Fruit fly (Drosophila melanogaster) whole organism, embryonic: ENCODE results near the gene CG6659.
A peak's percentile ranks its signal among the peaks of the same experiment; 100 is the strongest.

ENCODE experiments used
- CG10366 ChIP-seq: fragments of 200-800 bp; sonication (Bioruptor generic); IDR thresholded peaks from 2 replicates; pipeline ENCODE4 v1.3.6; 2022; ENCODE audit warnings: missing biosample characterization, missing genetic modification characterization
- CG12659 ChIP-seq: fragments of 200-800 bp; sonication (Bioruptor generic); optimal IDR thresholded peaks from 3 replicates; lab custom pipeline; 2017; ENCODE audit warnings: mild to moderate bottlenecking, missing biosample characterization, missing genetic modification reagents, missing genetic modification characterization
- CG13624 ChIP-seq: fragments of 200-800 bp; sonication (Bioruptor generic); optimal IDR thresholded peaks from 2 replicates; lab custom pipeline; 2016; ENCODE audit warnings: missing biosample characterization, missing genetic modification characterization
- CG15073 ChIP-seq: fragments of 200-800 bp; sonication (Bioruptor generic); optimal IDR thresholded peaks from 2 replicates; lab custom pipeline; 2016; ENCODE audit warnings: missing biosample characterization, missing genetic modification characterization
- CG15601 ChIP-seq: fragments of 200-800 bp; sonication (Bioruptor generic); optimal IDR thresholded peaks from 3 replicates; lab custom pipeline; 2019; ENCODE audit warnings: missing biosample characterization, mild to moderate bottlenecking, missing genetic modification characterization, moderate library complexity
- CG15696 ChIP-seq: fragments of 200-800 bp; sonication (Bioruptor generic); optimal IDR thresholded peaks from 2 replicates; lab custom pipeline; 2019; ENCODE audit warnings: missing biosample characterization, mild to moderate bottlenecking, missing genetic modification characterization, moderate library complexity
- CG18599 ChIP-seq: fragments of 200-800 bp; sonication (Bioruptor generic); optimal IDR thresholded peaks from 3 replicates; lab custom pipeline; 2017; ENCODE audit warnings: missing biosample characterization, missing genetic modification characterization, mild to moderate bottlenecking, moderate library complexity, missing genetic modification reagents
- CG2116 ChIP-seq: fragments of 200-800 bp; sonication (Bioruptor generic); optimal IDR thresholded peaks from 3 replicates; lab custom pipeline; 2018; ENCODE audit warnings: missing biosample characterization, mild to moderate bottlenecking, missing genetic modification characterization
- CG32767 ChIP-seq: fragments of 200-800 bp; sonication (Bioruptor generic); IDR thresholded peaks from 2 replicates; pipeline ENCODE4 v1.3.6; 2022; ENCODE audit warnings: missing biosample characterization, missing genetic modification characterization
- CG42726 ChIP-seq: fragments of 200-800 bp; sonication (Bioruptor generic); IDR thresholded peaks from 2 replicates; pipeline ENCODE4 v1.3.6; 2022; ENCODE audit warnings: missing biosample characterization, missing genetic modification characterization; ENCODE audit not compliant: partially characterized antibody
- CG4360 ChIP-seq: fragments of 200-800 bp; sonication (Bioruptor generic); IDR thresholded peaks from 2 replicates; pipeline ENCODE4 v1.3.6; 2022; ENCODE audit warnings: missing biosample characterization, missing genetic modification characterization
- CG43689 ChIP-seq: fragments of 200-800 bp; sonication (Bioruptor generic); IDR thresholded peaks from 2 replicates; pipeline ENCODE4 v1.3.6; 2022; ENCODE audit warnings: missing biosample characterization, missing genetic modification characterization
- CG4424 ChIP-seq: fragments of 200-800 bp; sonication (Bioruptor generic); optimal IDR thresholded peaks from 3 replicates; lab custom pipeline; 2016; ENCODE audit warnings: missing biosample characterization, missing genetic modification characterization
- CG4617 ChIP-seq: fragments of 200-800 bp; sonication (Bioruptor generic); optimal IDR thresholded peaks from 3 replicates; lab custom pipeline; 2016; ENCODE audit warnings: missing biosample characterization, missing genetic modification characterization, borderline replicate concordance
- CG5245 ChIP-seq: fragments of 200-800 bp; sonication (Bioruptor generic); optimal IDR thresholded peaks from 3 replicates; lab custom pipeline; 2016; ENCODE audit warnings: missing biosample characterization, missing genetic modification characterization
- CG8359 ChIP-seq: fragments of 200-800 bp; sonication (Bioruptor generic); optimal IDR thresholded peaks from 2 replicates; lab custom pipeline; 2017; ENCODE audit warnings: missing biosample characterization, mild to moderate bottlenecking, missing genetic modification characterization, borderline replicate concordance
- CG9727 ChIP-seq: fragments of 200-800 bp; sonication (Bioruptor generic); optimal IDR thresholded peaks from 3 replicates; lab custom pipeline; 2017; ENCODE audit warnings: missing biosample characterization, mild to moderate bottlenecking, missing genetic modification characterization
- Camta ChIP-seq: fragments of 200-800 bp; sonication (Bioruptor generic); optimal IDR thresholded peaks from 2 replicates; lab custom pipeline; 2016; ENCODE audit warnings: missing biosample characterization, missing genetic modification characterization
- D19A ChIP-seq: fragments of 200-800 bp; optimal IDR thresholded peaks from 3 replicates; lab custom pipeline; 2019; ENCODE audit warnings: missing biosample characterization, mild to moderate bottlenecking, missing genetic modification characterization, moderate library complexity
- E2f2 ChIP-seq: fragments of 200-800 bp; sonication (Bioruptor generic); IDR thresholded peaks from 2 replicates; pipeline ENCODE4 v1.3.6; 2022; ENCODE audit warnings: missing biosample characterization, missing genetic modification characterization
- Eip74EF ChIP-seq, 2 experiments: fragments of 200-800 bp in 1 of 2; fragments of >200 bp in 1 of 2; sonication (Bioruptor generic) in 1 of 2; optimal IDR thresholded peaks; 2 replicates each; lab custom pipeline; 2017 to 2019; ENCODE audit warnings: missing biosample characterization in 2 of 2, missing genetic modification characterization in 2 of 2, mild to moderate bottlenecking in 1 of 2, moderate library complexity in 1 of 2
- Gug ChIP-seq: fragments of 200-800 bp; sonication (Bioruptor generic); IDR thresholded peaks from 4 replicates; pipeline ENCODE4 v1.3.6; 2022; ENCODE audit warnings: missing biosample characterization, missing genetic modification characterization
- Jarid2 ChIP-seq: fragments of 200-800 bp; sonication (Bioruptor generic); optimal IDR thresholded peaks from 3 replicates; lab custom pipeline; 2017; ENCODE audit warnings: mild to moderate bottlenecking, missing biosample characterization, missing genetic modification reagents, missing genetic modification characterization
- Lim3 ChIP-seq: fragments of 200-800 bp; sonication (Bioruptor generic); IDR thresholded peaks from 2 replicates; pipeline ENCODE4 v1.3.6; 2022; ENCODE audit warnings: missing biosample characterization, missing genetic modification characterization
- MESR4 ChIP-seq: fragments of 200-800 bp; sonication (Bioruptor generic); optimal IDR thresholded peaks from 2 replicates; lab custom pipeline; 2018; ENCODE audit warnings: missing biosample characterization, mild to moderate bottlenecking, missing genetic modification characterization, moderate library complexity
- Max ChIP-seq: fragments of 200-800 bp; sonication (Bioruptor generic); optimal IDR thresholded peaks from 2 replicates; lab custom pipeline; 2016; ENCODE audit warnings: missing biosample characterization, mild to moderate bottlenecking, missing genetic modification characterization
- Nf-YC ChIP-seq: fragments of 200-800 bp; optimal IDR thresholded peaks from 3 replicates; lab custom pipeline; 2019; ENCODE audit warnings: missing biosample characterization, mild to moderate bottlenecking, missing genetic modification characterization, moderate library complexity
- Oaz ChIP-seq: fragments of 200-800 bp; sonication (Bioruptor generic); IDR thresholded peaks from 2 replicates; pipeline ENCODE4 v1.3.6; 2022; ENCODE audit warnings: missing biosample characterization, missing genetic modification characterization
- Rx ChIP-seq: fragments of 200-800 bp; sonication (Bioruptor generic); IDR thresholded peaks from 2 replicates; pipeline ENCODE4 v1.3.6; 2022; ENCODE audit warnings: missing biosample characterization, missing genetic modification characterization
- al ChIP-seq: fragments of 200-800 bp; sonication (Bioruptor generic); IDR thresholded peaks from 2 replicates; pipeline ENCODE4 v1.3.6; 2022; ENCODE audit warnings: missing biosample characterization, missing genetic modification characterization
- amos ChIP-seq: fragments of 200-800 bp; sonication (Bioruptor generic); IDR thresholded peaks from 2 replicates; pipeline ENCODE4 v1.3.6; 2022; ENCODE audit warnings: missing biosample characterization, missing genetic modification characterization; ENCODE audit not compliant: partially characterized antibody
- ase ChIP-seq: fragments of 200-800 bp; sonication (Bioruptor generic); IDR thresholded peaks from 3 replicates; pipeline ENCODE4 v1.3.6; 2022; ENCODE audit warnings: missing biosample characterization, missing genetic modification characterization
- ash1 ChIP-seq: fragments of 200-800 bp; sonication (Bioruptor generic); optimal IDR thresholded peaks from 2 replicates; lab custom pipeline; 2018; ENCODE audit warnings: missing biosample characterization, mild to moderate bottlenecking, missing genetic modification characterization
- bcd ChIP-seq: fragments of 200-800 bp; sonication (Bioruptor generic); optimal IDR thresholded peaks from 2 replicates; lab custom pipeline; 2017; ENCODE audit warnings: missing biosample characterization, mild to moderate bottlenecking, missing genetic modification characterization
- crc ChIP-seq: fragments of 200-800 bp; sonication (Bioruptor generic); optimal IDR thresholded peaks from 2 replicates; lab custom pipeline; 2016; ENCODE audit warnings: missing biosample characterization, missing genetic modification characterization
- hth ChIP-seq: fragments of >200 bp; optimal IDR thresholded peaks from 2 replicates; lab custom pipeline; 2017; ENCODE audit warnings: inconsistent platforms
- inv ChIP-seq: fragments of 200-800 bp; sonication (Bioruptor generic); IDR thresholded peaks from 2 replicates; pipeline ENCODE4 v1.3.6; 2022; ENCODE audit warnings: missing biosample characterization, missing genetic modification characterization; ENCODE audit not compliant: partially characterized antibody
- kni ChIP-seq: fragments of 200-800 bp; sonication (Bioruptor generic); optimal IDR thresholded peaks from 3 replicates; lab custom pipeline; 2017; ENCODE audit warnings: mild to moderate bottlenecking, missing biosample characterization, missing genetic modification reagents, missing genetic modification characterization
- lola ChIP-seq, 3 experiments: fragments of >200 bp in 2 of 3; fragments of 200-800 bp in 1 of 3; sonication (Bioruptor generic) in 1 of 3; optimal IDR thresholded peaks; 2 replicates each; lab custom pipeline; 2017 to 2019; ENCODE audit warnings: missing biosample characterization in 3 of 3, missing genetic modification characterization in 3 of 3, mild to moderate bottlenecking in 1 of 3, moderate library complexity in 1 of 3
- lov ChIP-seq, 2 experiments: fragments of 200-800 bp in 1 of 2; fragments of >200 bp in 1 of 2; sonication (Bioruptor generic) in 1 of 2; IDR thresholded peaks in 1 of 2; optimal IDR thresholded peaks in 1 of 2; 2 replicates in 1 of 2; 3 replicates in 1 of 2; pipeline versions ENCODE4 v1.3.6 to Lab custom; 2017 to 2022; ENCODE audit warnings: missing biosample characterization in 1 of 2, missing genetic modification characterization in 1 of 2
- nmo ChIP-seq: fragments of 200-800 bp; sonication (Bioruptor generic); optimal IDR thresholded peaks from 2 replicates; lab custom pipeline; 2018; ENCODE audit warnings: missing biosample characterization, mild to moderate bottlenecking, missing genetic modification characterization, moderate library complexity
- pita ChIP-seq: fragments of 200-800 bp; sonication (Bioruptor generic); optimal IDR thresholded peaks from 2 replicates; lab custom pipeline; 2017; ENCODE audit warnings: missing biosample characterization, mild to moderate bottlenecking, missing genetic modification characterization
- sd ChIP-seq: fragments of 200-800 bp; sonication (Bioruptor generic); optimal IDR thresholded peaks from 3 replicates; lab custom pipeline; 2018; ENCODE audit warnings: missing biosample characterization, mild to moderate bottlenecking, missing genetic modification characterization, moderate library complexity
- sob ChIP-seq: fragments of 200-800 bp; sonication (Bioruptor generic); IDR thresholded peaks from 2 replicates; pipeline ENCODE4 v1.3.6; 2022; ENCODE audit warnings: missing biosample characterization, missing genetic modification characterization
- tup ChIP-seq: fragments of 200-800 bp; sonication (Bioruptor generic); optimal IDR thresholded peaks from 2 replicates; lab custom pipeline; 2016; ENCODE audit warnings: missing biosample characterization, mild to moderate bottlenecking, missing genetic modification characterization, moderate library complexity
- tx ChIP-seq: fragments of 200-800 bp; sonication (Bioruptor generic); optimal IDR thresholded peaks from 2 replicates; lab custom pipeline; 2016; ENCODE audit warnings: missing biosample characterization, missing genetic modification characterization
- vfl ChIP-seq: fragments of 200-800 bp; sonication (Bioruptor generic); optimal IDR thresholded peaks from 2 replicates; lab custom pipeline; 2016; ENCODE audit warnings: missing biosample characterization, missing genetic modification characterization
- vnd ChIP-seq: fragments of 200-800 bp; sonication (Bioruptor generic); IDR thresholded peaks from 3 replicates; pipeline ENCODE4 v1.3.6; 2022; ENCODE audit warnings: missing biosample characterization, missing genetic modification characterization; ENCODE audit not compliant: partially characterized antibody
- wor ChIP-seq: fragments of 200-800 bp; sonication (Bioruptor generic); IDR thresholded peaks from 2 replicates; pipeline ENCODE4 v1.3.6; 2022; ENCODE audit warnings: missing biosample characterization, missing genetic modification characterization
- z ChIP-seq: fragments of 200-800 bp; sonication (Bioruptor generic); IDR thresholded peaks from 3 replicates; pipeline ENCODE4 v1.3.6; 2022; ENCODE audit warnings: missing biosample characterization, missing genetic modification characterization

CG6659 gene

DNA sequence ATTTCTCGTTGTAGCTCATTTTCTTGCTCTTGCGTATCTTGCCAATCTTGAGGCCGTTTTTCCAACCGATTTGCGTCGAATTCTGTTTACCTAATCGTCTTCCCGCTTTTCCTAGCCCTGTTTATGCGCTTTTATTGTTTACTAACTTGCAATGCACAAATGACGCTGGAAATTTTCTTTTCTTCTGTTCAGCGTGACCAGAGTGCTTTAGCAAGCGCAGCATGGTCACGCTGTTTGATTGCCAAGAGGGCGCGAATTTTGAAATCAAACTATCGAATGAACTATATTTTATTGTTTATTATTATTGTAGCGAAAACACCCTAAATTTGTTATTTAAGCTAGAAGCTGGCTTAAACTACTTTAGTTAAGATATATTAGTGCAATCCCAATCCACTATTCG, 6.8 kb downstream of the CG6659 start, which contains the start of gene Hou (continued):
- TF ChIP-seq CG12659 (GFP tag; lab: Kevin White, UChicago) (no peak), amos (GFP tag; lab: Robert Waterston, UW) (peak; percentile 58), CG15601 (tag; lab: Kevin White, UChicago) (no peak), vfl (no peak), bcd (GFP tag; lab: Kevin White, UChicago) (no peak), inv (GFP tag; lab: Robert Waterston, UW) (peak; percentile 37; the same call in 1 of the 2 replicates), Eip74EF (GFP tag; optimal IDR thresholded peaks at IDR 0.05; lab: Kevin White, UChicago) (no peak), lov (optimal IDR thresholded peaks at IDR 0.05; lab: Kevin White, UChicago) (no peak), lov (GFP tag; IDR thresholded peaks at IDR 0.05; lab: Robert Waterston, UW) (no peak), CG42726 (GFP tag; lab: Robert Waterston, UW) (0 out of 2 replicates have a peak, but pooled peaks have one; percentile 51), hth (no peak), CG13624 (no peak), ase (GFP tag; lab: Robert Waterston, UW) (no peak), lola (GFP tag; optimal IDR thresholded peaks at IDR 0.05; lab: Kevin White, UChicago) (no peak), Gug (GFP tag; lab: Robert Waterston, UW) (no peak), pita (GFP tag; lab: Kevin White, UChicago) (no peak), Max (GFP tag; lab: Kevin White, UChicago) (no peak), vnd (GFP tag; lab: Robert Waterston, UW) (0 out of 3 replicates have a peak, but pooled peaks have one; percentile 40), CG4617 (GFP tag; lab: Kevin White, UChicago) (peak; percentile 72), z (GFP tag; lab: Robert Waterston, UW) (no peak), CG43689 (GFP tag; lab: Robert Waterston, UW) (no peak), wor (no peak), al (no peak), MESR4 (peak; percentile 80), tx (no peak), Oaz (GFP tag; lab: Robert Waterston, UW) (no peak), CG4424 (GFP tag; lab: Kevin White, UChicago) (no peak), sob (no peak), CG32767 (no peak), nmo (no peak), CG2116 (GFP tag; lab: Kevin White, UChicago) (peak; percentile 22), CG4360 (no peak), Nf-YC (tag; lab: Kevin White, UChicago) (no peak), CG10366 (GFP tag; lab: Robert Waterston, UW) (no peak), E2f2 (GFP tag; lab: Robert Waterston, UW) (peak; percentile 94), CG5245 (GFP tag; lab: Kevin White, UChicago) (no peak), Jarid2 (GFP tag; lab: Kevin White, UChicago) (no peak), CG9727 (no peak), sd (tag; lab: Kevin White, UChicago) (no peak), kni (GFP tag; lab: Kevin White, UChicago) (no peak), tup (GFP tag; lab: Kevin White, UChicago) (no peak), Camta (no peak), CG15073 (GFP tag; lab: Kevin White, UChicago) (no peak), Rx (GFP tag; lab: Robert Waterston, UW) (no peak), crc (GFP tag; lab: Kevin White, UChicago) (no peak), Lim3 (GFP tag; lab: Robert Waterston, UW) (no peak), CG8359 (GFP tag; lab: Kevin White, UChicago) (no peak), CG18599 (GFP tag; lab: Kevin White, UChicago) (no peak), CG15696 (tag; lab: Kevin White, UChicago) (no peak), ash1 (no peak), D19A (tag; lab: Kevin White, UChicago) (no peak)
